Worm (Caenorhabditis elegans): ENCODE results near the gene C18H9.1.

DNA sequence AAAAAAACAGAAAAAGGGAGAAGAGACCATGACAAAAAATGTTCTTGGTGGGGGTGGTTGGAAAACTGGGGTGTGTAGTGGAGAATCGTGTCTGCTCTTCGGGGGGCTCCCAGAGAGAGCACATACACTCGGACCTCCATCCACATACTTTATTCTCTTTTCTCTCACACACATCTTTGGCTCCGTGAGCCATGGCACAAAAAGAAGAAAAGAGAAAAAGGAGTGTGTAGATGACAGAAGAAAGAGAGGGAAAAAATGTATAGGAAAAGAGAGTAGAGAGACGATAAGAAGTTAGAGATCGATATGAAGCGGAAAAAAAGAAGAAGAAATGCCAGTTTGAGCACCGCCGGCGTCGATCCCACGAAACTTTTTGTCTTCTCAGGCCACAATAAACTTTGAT, 10.1 kb downstream of the C18H9.1 start:
- no peak for TF ChIP-seq hpl-2 (GFP tag; optimal IDR thresholded peaks at IDR 0.05)
- TF ChIP-seq ceh-63 (GFP tag; optimal IDR thresholded peaks at IDR 0.05), result no peak
- no peak for TF ChIP-seq fos-1 (tag; optimal IDR thresholded peaks at IDR 0.05)
- no peak for TF ChIP-seq fkh-4 (tag; optimal IDR thresholded peaks at IDR 0.05; ENCODE audit: borderline replicate concordance)
- TF ChIP-seq tbx-2 (tag; optimal IDR thresholded peaks at IDR 0.05), result peak; percentile 13
- peak; percentile 8 for TF ChIP-seq fkh-10 (GFP tag; optimal IDR thresholded peaks at IDR 0.05)
- no peak for TF ChIP-seq snpc-4 (tag; optimal IDR thresholded peaks at IDR 0.05)
- no peak for TF ChIP-seq ama-1 (optimal IDR thresholded peaks at IDR 0.05)
- no peak for TF ChIP-seq elt-2 (tag; optimal IDR thresholded peaks at IDR 0.05)
- no peak for TF ChIP-seq pqm-1 (tag; optimal IDR thresholded peaks at IDR 0.05)
- TF ChIP-seq egl-27 (tag; optimal IDR thresholded peaks at IDR 0.05), result no peak
- TF ChIP-seq unc-62 (GFP tag; optimal IDR thresholded peaks at IDR 0.05), result no peak
- TF ChIP-seq unc-130 (tag; optimal IDR thresholded peaks at IDR 0.05), result no peak
